Fruit fly (Drosophila melanogaster) S2 (cell line): ENCODE data around the gene CG9168.

Experiments
- CG8478 ChIP-seq: fragments of >200 bp; optimal IDR thresholded peaks from 2 replicates; lab custom pipeline; 2018
- CTCF ChIP-seq, 2 experiments: fragments of >200 bp; optimal IDR thresholded peaks; 2 replicates each; lab custom pipeline; 2018

DNA sequence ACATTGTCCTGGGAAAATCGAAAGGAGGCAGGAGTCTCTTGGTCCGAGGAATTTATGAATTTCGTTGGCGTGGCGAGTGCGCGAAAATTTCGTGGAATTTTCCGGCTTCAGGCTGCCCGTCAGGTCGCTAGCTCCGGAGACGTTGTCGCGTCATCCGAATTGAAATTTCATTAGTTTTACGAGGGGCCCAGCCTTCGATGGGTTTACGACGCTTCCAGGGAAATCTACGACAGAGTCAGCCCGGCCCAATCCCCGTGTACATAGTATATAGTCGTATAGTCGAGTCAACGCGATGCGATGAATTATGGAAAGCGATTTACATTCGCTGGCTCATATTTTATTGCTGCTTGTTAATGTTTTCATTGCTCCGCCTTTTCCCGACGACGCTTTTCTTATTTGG is 6.3 kb upstream of the CG9168 start:
- TF ChIP-seq CTCF (optimal IDR thresholded peaks at IDR 0.05; lab: Kevin White, UChicago) (no peak), CG8478 (no peak)
